Fruit fly (Drosophila melanogaster): ENCODE data around the gene CG42588.

Gene CG42588

DNA sequence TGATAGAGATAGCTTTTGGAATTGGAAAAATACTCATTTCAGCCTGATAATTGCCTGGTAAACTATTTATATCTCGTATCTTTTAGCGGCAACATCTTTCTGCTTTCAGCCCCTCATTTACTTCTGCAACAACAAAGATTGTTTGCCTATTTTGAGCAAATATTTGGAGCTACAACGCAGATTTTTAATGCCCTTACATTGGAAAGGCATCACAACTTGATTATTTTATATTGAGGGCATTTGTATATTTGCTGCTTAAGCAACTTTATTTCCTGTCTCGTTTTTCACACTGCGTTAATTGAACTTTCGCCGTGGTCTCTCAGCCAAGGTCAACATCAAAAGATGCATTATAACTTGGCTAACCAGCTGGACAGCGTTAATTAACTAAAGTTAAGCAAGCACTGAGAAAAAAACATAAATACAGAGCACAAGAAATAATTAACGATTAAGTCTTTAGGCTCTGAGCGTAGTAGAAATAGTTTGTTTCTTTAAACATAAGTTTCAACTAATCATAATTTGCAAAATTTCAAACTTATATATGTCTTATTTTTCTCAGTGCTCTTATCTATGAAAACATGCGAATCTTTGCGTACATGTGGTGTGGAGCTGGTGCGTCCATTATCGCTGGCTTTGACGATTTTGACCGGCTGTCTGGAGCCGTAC is 17.4 kb downstream of the CG42588 start (continued):
- peak; percentile 31 for TF ChIP-seq CG8944 (GFP tag; optimal IDR thresholded peaks at IDR 0.05)
- no peak for TF ChIP-seq ewg (GFP tag; optimal IDR thresholded peaks at IDR 0.05)
- TF ChIP-seq ssp (GFP tag; IDR thresholded peaks at IDR 0.05): no peak
- TF ChIP-seq CG12769 (tag; optimal IDR thresholded peaks at IDR 0.05): peak; percentile 29
- TF ChIP-seq CG11456 (GFP tag; IDR thresholded peaks at IDR 0.05): no peak
- peak; percentile 24 for TF ChIP-seq chn (GFP tag; optimal IDR thresholded peaks at IDR 0.05)
- TF ChIP-seq Fer3 (tag; optimal IDR thresholded peaks at IDR 0.05): peak; percentile 56
- no peak for TF ChIP-seq CrebB (tag; optimal IDR thresholded peaks at IDR 0.05)
- peak; percentile 18 for TF ChIP-seq dmrt11E (tag; optimal IDR thresholded peaks at IDR 0.05)
- peak; percentile 66 for TF ChIP-seq Rfx (GFP tag; IDR thresholded peaks at IDR 0.05)
- TF ChIP-seq crp (GFP tag; optimal IDR thresholded peaks at IDR 0.05): no peak
- TF ChIP-seq CG13123 (GFP tag; optimal IDR thresholded peaks at IDR 0.05): no peak
- no peak for TF ChIP-seq CG42726 (GFP tag; IDR thresholded peaks at IDR 0.05; ENCODE audit: partially characterized antibody)
- no peak for TF ChIP-seq CG30431 (GFP tag; optimal IDR thresholded peaks at IDR 0.05)

DNA sequence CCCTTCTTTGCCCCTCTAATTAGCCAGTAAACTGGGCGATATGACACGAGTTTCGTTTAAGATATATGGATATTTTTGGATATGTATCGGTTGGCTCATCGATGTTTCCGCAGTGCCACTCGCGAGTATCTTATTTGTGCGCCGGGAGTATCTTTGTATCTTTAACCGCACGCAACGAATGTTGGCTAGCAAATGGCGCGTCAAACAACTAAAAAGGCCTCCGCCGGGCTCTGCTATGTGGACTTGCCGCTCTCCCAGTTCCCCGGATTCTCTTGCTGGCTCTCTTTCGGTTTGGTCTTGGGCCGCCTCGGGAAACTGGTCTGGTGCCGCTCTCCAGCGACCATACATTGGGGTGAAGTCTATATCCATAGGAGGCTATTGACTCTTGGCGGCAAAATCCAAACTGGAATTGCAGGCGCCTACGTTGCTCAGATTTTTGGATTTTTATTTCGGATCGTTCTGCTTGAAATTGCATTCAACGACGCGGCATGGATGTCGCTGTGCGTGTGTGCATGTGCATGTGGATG is 18.4 kb downstream of the CG42588 start:
- no peak for TF ChIP-seq CG7928 (GFP tag; optimal IDR thresholded peaks at IDR 0.05)
- peak; percentile 28 for TF ChIP-seq CG1233 (GFP tag; optimal IDR thresholded peaks at IDR 0.05)
- TF ChIP-seq CG1602 (GFP tag; optimal IDR thresholded peaks at IDR 0.05): no peak
- TF ChIP-seq Fer1 (GFP tag; optimal IDR thresholded peaks at IDR 0.05): peak; percentile 45
- peak; percentile 58 for TF ChIP-seq bbx (GFP tag; IDR thresholded peaks at IDR 0.05; ENCODE audit: partially characterized antibody)
- no peak for TF ChIP-seq dpn (GFP tag; optimal IDR thresholded peaks at IDR 0.05)
- no peak for TF ChIP-seq Hr39 (optimal IDR thresholded peaks at IDR 0.05)
- TF ChIP-seq Deaf1 (tag; optimal IDR thresholded peaks at IDR 0.05): peak; percentile 53
- TF ChIP-seq wek (GFP tag; optimal IDR thresholded peaks at IDR 0.05): no peak
- TF ChIP-seq run (tag; optimal IDR thresholded peaks at IDR 0.05): peak; percentile 23
- TF ChIP-seq CG2199 (GFP tag; IDR thresholded peaks at IDR 0.05): peak; percentile 72; the same call in 2 of the 3 replicates
- TF ChIP-seq fd96Cb (tag; optimal IDR thresholded peaks at IDR 0.05): no peak
- TF ChIP-seq CG10959 (GFP tag; IDR thresholded peaks at IDR 0.05): no peak
- TF ChIP-seq sqz (GFP tag; optimal IDR thresholded peaks at IDR 0.05): no peak
- no peak for TF ChIP-seq fd102C (GFP tag; optimal IDR thresholded peaks at IDR 0.05)
- no peak for TF ChIP-seq luna (GFP tag; optimal IDR thresholded peaks at IDR 0.05)
- no peak for TF ChIP-seq Dip3 (GFP tag; optimal IDR thresholded peaks at IDR 0.05)
- TF ChIP-seq CG4617 (GFP tag; optimal IDR thresholded peaks at IDR 0.05; ENCODE audit: borderline replicate concordance): no peak
- TF ChIP-seq CG9727 (GFP tag; optimal IDR thresholded peaks at IDR 0.05): no peak
- TF ChIP-seq CG32532 (GFP tag; IDR thresholded peaks at IDR 0.05): peak; percentile 43; the same call in 1 of the 2 replicates
- TF ChIP-seq ro (GFP tag; IDR thresholded peaks at IDR 0.05): no peak
- TF ChIP-seq Asciz (GFP tag; optimal IDR thresholded peaks at IDR 0.05): no peak
- TF ChIP-seq org-1 (GFP tag; optimal IDR thresholded peaks at IDR 0.05): no peak
- peak in 1 of 3 experiments; percentile 23 for TF ChIP-seq Stat92E (GFP tag; optimal IDR thresholded peaks at IDR 0.05)
- no peak for TF ChIP-seq croc (GFP tag; conservative IDR thresholded peaks at IDR 0.05)
- no peak for TF ChIP-seq CG15269 (tag; optimal IDR thresholded peaks at IDR 0.05)
- peak; percentile 35 for TF ChIP-seq CG12071 (GFP tag; optimal IDR thresholded peaks at IDR 0.05)
- TF ChIP-seq MTF-1 (GFP tag; optimal IDR thresholded peaks at IDR 0.05; ENCODE audit: borderline replicate concordance): no peak
- TF ChIP-seq CG13894 (tag; optimal IDR thresholded peaks at IDR 0.05): peak; percentile 59
- TF ChIP-seq row (GFP tag; IDR thresholded peaks at IDR 0.05): peak; percentile 28; the same call in 1 of the 3 replicates
- no peak for TF ChIP-seq Aef1 (GFP tag; IDR thresholded peaks at IDR 0.05)
- peak; percentile 56 for TF ChIP-seq CG10431 (GFP tag; optimal IDR thresholded peaks at IDR 0.05)
- TF ChIP-seq E2f2 (GFP tag; IDR thresholded peaks at IDR 0.05): peak; percentile 48; the same call in 1 of the 2 replicates
- TF ChIP-seq Trl (optimal IDR thresholded peaks at IDR 0.05): peak; percentile 79 to 88
- peak; percentile 12 for TF ChIP-seq Trl (GFP tag; optimal IDR thresholded peaks at IDR 0.05)
